Worm (Caenorhabditis elegans) whole organism, L3 larva: ENCODE results near the gene C16D9.4.

ENCODE experiments used
- aly-2 ChIP-seq: fragments of 150-350 bp; optimal IDR thresholded peaks from 2 replicates; lab custom pipeline; 2014; ENCODE audit warnings: missing biosample characterization, missing genetic modification characterization
- ceh-82 ChIP-seq: fragments of 150-350 bp; optimal IDR thresholded peaks from 2 replicates; lab custom pipeline; 2014; ENCODE audit warnings: missing biosample characterization, missing genetic modification characterization
- lin-15B ChIP-seq: fragments of 150-350 bp; optimal IDR thresholded peaks from 2 replicates; lab custom pipeline; 2014; ENCODE audit warnings: missing biosample characterization, missing genetic modification characterization
- nfya-1 ChIP-seq: sonication (generic microtip); optimal IDR thresholded peaks from 2 replicates; lab custom pipeline; 2017; ENCODE audit warnings: missing genetic modification characterization, mild to moderate bottlenecking, missing compliant biosample characterization, antibody characterized with exemption, moderate library complexity; ENCODE audit not compliant: insufficient read depth
- snpc-4 ChIP-seq: fragments of 150-350 bp; optimal IDR thresholded peaks from 2 replicates; lab custom pipeline; 2014; ENCODE audit warnings: missing biosample characterization, missing genetic modification characterization
- unc-39 ChIP-seq: sonication (generic microtip); optimal IDR thresholded peaks from 4 replicates; lab custom pipeline; 2017; ENCODE audit warnings: missing biosample characterization, missing genetic modification characterization
- zag-1 ChIP-seq: fragments of 150-350 bp; optimal IDR thresholded peaks from 2 replicates; lab custom pipeline; 2014; ENCODE audit warnings: missing biosample characterization, missing genetic modification characterization
- ztf-11 ChIP-seq: fragments of 150-350 bp; optimal IDR thresholded peaks from 2 replicates; lab custom pipeline; 2014; ENCODE audit warnings: missing biosample characterization, missing genetic modification characterization

DNA sequence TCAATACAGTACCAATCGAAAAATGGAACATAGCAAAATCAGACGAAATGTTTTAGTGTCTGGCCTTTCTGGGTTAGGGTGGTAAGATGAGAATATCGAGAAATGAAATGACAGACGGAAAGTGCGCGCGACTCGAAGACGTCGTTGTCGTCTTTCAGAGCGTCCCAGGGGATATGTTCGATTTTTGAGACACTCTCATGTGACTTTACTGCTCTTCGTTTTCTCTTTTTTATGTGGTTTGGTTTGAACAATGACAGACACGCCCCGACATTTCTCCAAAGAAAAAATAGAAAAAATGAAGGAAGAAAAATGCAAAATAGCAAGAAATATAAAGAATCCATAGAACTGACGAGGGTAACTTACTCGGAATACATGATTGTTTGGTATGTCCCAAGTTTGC is 32.2 kb downstream of the C16D9.4 start:
- no peak for TF ChIP-seq snpc-4 (tag; lab: Kevin White, UChicago)
- TF ChIP-seq ceh-82 = no peak
- TF ChIP-seq ztf-11 (tag; lab: Kevin White, UChicago) = no peak
- TF ChIP-seq aly-2 = no peak
- TF ChIP-seq zag-1 = no peak
- no peak for TF ChIP-seq unc-39 (tag; lab: Kevin White, UChicago)
- TF ChIP-seq lin-15B (tag; lab: Kevin White, UChicago) = no peak
- peak; percentile 19 for TF ChIP-seq nfya-1 (tag; lab: Kevin White, UChicago)
